Worm (Caenorhabditis elegans) whole organism, L2 larva: ENCODE data around the gene del-2.

ENCODE experiments used
- F13H6.1 ChIP-seq: sonication (generic microtip); optimal IDR thresholded peaks from 2 replicates; lab custom pipeline; 2016; ENCODE audit warnings: missing genetic modification characterization, missing compliant biosample characterization
- ama-1 ChIP-seq: fragments of 150-350 bp; optimal IDR thresholded peaks from 2 replicates; lab custom pipeline; 2018; ENCODE audit warnings: inconsistent platforms
- ceh-82 ChIP-seq: fragments of 150-350 bp; optimal IDR thresholded peaks from 2 replicates; lab custom pipeline; 2014; ENCODE audit warnings: missing biosample characterization, missing genetic modification characterization
- egl-27 ChIP-seq: sonication (generic microtip); optimal IDR thresholded peaks from 3 replicates; lab custom pipeline; 2017; ENCODE audit warnings: missing biosample characterization, missing genetic modification reagents, missing genetic modification characterization
- fos-1 ChIP-seq: fragments of 150-350 bp; optimal IDR thresholded peaks from 2 replicates; lab custom pipeline; 2014; ENCODE audit warnings: missing biosample characterization, missing genetic modification characterization
- lin-13 ChIP-seq: fragments of 150-350 bp; optimal IDR thresholded peaks from 2 replicates; lab custom pipeline; 2014; ENCODE audit warnings: missing biosample characterization, missing genetic modification reagents, missing genetic modification characterization
- lin-39 ChIP-seq: fragments of 150-350 bp; optimal IDR thresholded peaks from 2 replicates; lab custom pipeline; 2014; ENCODE audit warnings: missing biosample characterization, missing genetic modification reagents, missing genetic modification characterization
- nhr-10 ChIP-seq: sonication (generic microtip); optimal IDR thresholded peaks from 2 replicates; lab custom pipeline; 2017; ENCODE audit warnings: missing biosample characterization, missing genetic modification characterization
- nhr-6 ChIP-seq: fragments of 150-350 bp; optimal IDR thresholded peaks from 2 replicates; lab custom pipeline; 2014; ENCODE audit warnings: missing biosample characterization, missing genetic modification characterization
- nhr-77 ChIP-seq: fragments of 150-350 bp; optimal IDR thresholded peaks from 2 replicates; lab custom pipeline; 2014; ENCODE audit warnings: missing biosample characterization, missing genetic modification characterization
- zag-1 ChIP-seq: fragments of 150-350 bp; optimal IDR thresholded peaks from 2 replicates; lab custom pipeline; 2014; ENCODE audit warnings: missing biosample characterization, missing genetic modification characterization

- TF ChIP-seq ama-1 (lab: Kevin White, UChicago) (no peak), F13H6.1 (tag; lab: Kevin White, UChicago) (no peak), nhr-10 (tag; lab: Kevin White, UChicago) (no peak), fos-1 (no peak), nhr-77 (tag; lab: Kevin White, UChicago) (no peak), egl-27 (tag; lab: Kevin White, UChicago) (no peak), ceh-82 (tag; lab: Kevin White, UChicago) (no peak), nhr-6 (tag; lab: Kevin White, UChicago) (no peak), lin-13 (GFP tag; lab: Kevin White, UChicago) (no peak), lin-39 (no peak), zag-1 (tag; lab: Kevin White, UChicago) (no peak)
Observed at ce11 chrIV:9607945-9608344, 33.9 kb downstream of the del-2 start.
